Fruit fly (Drosophila melanogaster) whole organism, wandering third instar larva: ENCODE data around the gene Rbf2.

ENCODE experiments used
- Abd-B ChIP-seq: fragments of >200 bp; optimal IDR thresholded peaks from 2 replicates; lab custom pipeline; 2017; ENCODE audit warnings: missing biosample characterization, missing genetic modification characterization
- Dfd ChIP-seq: fragments of >200 bp; optimal IDR thresholded peaks from 2 replicates; lab custom pipeline; 2017; ENCODE audit warnings: missing biosample characterization, missing genetic modification characterization
- Hr78 ChIP-seq: fragments of >200 bp; optimal IDR thresholded peaks from 2 replicates; lab custom pipeline; 2017; ENCODE audit warnings: missing biosample characterization, missing genetic modification characterization
- Myc ChIP-seq: fragments of >200 bp; optimal IDR thresholded peaks from 2 replicates; lab custom pipeline; 2017
- br ChIP-seq: fragments of 200-800 bp; sonication (Bioruptor generic); optimal IDR thresholded peaks from 2 replicates; lab custom pipeline; 2016; ENCODE audit warnings: missing biosample characterization, missing genetic modification characterization
- ey ChIP-seq: fragments of 200-800 bp; sonication (Bioruptor generic); optimal IDR thresholded peaks from 2 replicates; lab custom pipeline; 2016; ENCODE audit warnings: missing biosample characterization, missing genetic modification characterization
- fru ChIP-seq: fragments of 200-800 bp; sonication (Bioruptor generic); optimal IDR thresholded peaks from 3 replicates; lab custom pipeline; 2016; ENCODE audit warnings: missing biosample characterization, mild to moderate bottlenecking, missing genetic modification characterization
- h ChIP-seq: fragments of 200-800 bp; sonication (Bioruptor generic); optimal IDR thresholded peaks from 3 replicates; lab custom pipeline; 2016; ENCODE audit warnings: missing biosample characterization, mild to moderate bottlenecking, missing genetic modification characterization
- lola ChIP-seq: fragments of >200 bp; optimal IDR thresholded peaks from 2 replicates; lab custom pipeline; 2017; ENCODE audit warnings: missing biosample characterization, missing genetic modification characterization
- pan ChIP-seq: fragments of >200 bp; optimal IDR thresholded peaks from 2 replicates; lab custom pipeline; 2017
- usp ChIP-seq: fragments of >200 bp; optimal IDR thresholded peaks from 2 replicates; lab custom pipeline; 2017; ENCODE audit warnings: missing biosample characterization, missing genetic modification characterization

DNA sequence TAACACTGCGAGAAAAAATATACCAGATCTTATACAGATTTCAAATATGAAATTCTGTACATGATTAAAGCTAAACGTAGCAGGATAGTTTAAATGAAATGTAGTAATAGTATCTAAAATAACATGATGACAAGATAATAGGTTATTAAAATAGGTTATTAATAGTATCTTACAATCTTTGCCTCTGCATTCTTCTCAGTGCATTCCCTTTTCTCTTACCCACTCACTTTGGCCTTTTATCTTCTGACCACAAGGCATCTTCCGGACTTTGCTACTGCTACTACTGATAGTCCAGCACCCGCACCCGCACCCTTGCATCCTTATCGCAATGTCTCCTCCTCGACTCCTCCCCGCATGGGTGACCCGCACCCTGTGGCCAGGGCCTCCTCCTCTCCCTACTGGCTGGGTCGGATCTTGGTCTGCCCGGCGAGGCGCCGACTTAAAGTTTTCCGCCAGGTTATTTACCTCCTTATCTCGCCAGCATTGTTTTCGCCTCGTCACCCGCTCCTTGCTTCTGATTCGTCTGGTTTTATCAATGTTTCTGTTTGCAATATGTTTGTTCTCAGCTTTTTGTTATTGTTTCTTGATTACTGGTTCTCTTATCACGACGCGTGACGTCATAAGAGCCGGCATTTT lies 19.4 kb downstream of the Rbf2 start:
- TF ChIP-seq usp (GFP tag; lab: Kevin White, UChicago): no peak
- TF ChIP-seq h (GFP tag; lab: Kevin White, UChicago): peak; percentile 65
- peak; percentile 62 for TF ChIP-seq br
- no peak for TF ChIP-seq lola
- TF ChIP-seq pan (lab: Kevin White, UChicago): no peak
- no peak for TF ChIP-seq Dfd (GFP tag; lab: Kevin White, UChicago)
- peak; percentile 68 for TF ChIP-seq ey (GFP tag; lab: Kevin White, UChicago)
- no peak for TF ChIP-seq Hr78
- TF ChIP-seq Abd-B: no peak
- peak; percentile 72 for TF ChIP-seq fru (GFP tag; lab: Kevin White, UChicago)
- no peak for TF ChIP-seq Myc (lab: Kevin White, UChicago)
